Worm (Caenorhabditis elegans) whole organism, early embryonic: ENCODE data around the gene C25A11.2.
A peak's percentile ranks its signal among the peaks of the same experiment; 100 is the strongest.

Experiments
- B0310.2 ChIP-seq: sonication (generic microtip); optimal IDR thresholded peaks from 2 replicates; lab custom pipeline; 2016; ENCODE audit warnings: mild to moderate bottlenecking, missing genetic modification characterization, missing compliant biosample characterization
- F13C5.2 ChIP-seq: sonication (generic microtip); optimal IDR thresholded peaks from 2 replicates; lab custom pipeline; 2017; ENCODE audit warnings: mild to moderate bottlenecking, missing genetic modification characterization, inconsistent platforms, missing compliant biosample characterization
- aly-1 ChIP-seq: sonication (generic microtip); optimal IDR thresholded peaks from 2 replicates; lab custom pipeline; 2016; ENCODE audit warnings: missing genetic modification characterization, missing compliant biosample characterization
- ama-1 ChIP-seq: fragments of 150-350 bp; optimal IDR thresholded peaks from 2 replicates; lab custom pipeline; 2014
- ceh-13 ChIP-seq: fragments of 200-800 bp; sonication (Bioruptor generic); optimal IDR thresholded peaks from 2 replicates; lab custom pipeline; 2018; ENCODE audit warnings: mild to moderate bottlenecking, missing genetic modification characterization, missing compliant biosample characterization
- ceh-36 ChIP-seq: sonication (generic microtip); optimal IDR thresholded peaks from 2 replicates; lab custom pipeline; 2016; ENCODE audit warnings: missing genetic modification characterization, inconsistent platforms, missing compliant biosample characterization
- ets-7 ChIP-seq: sonication (generic microtip); optimal IDR thresholded peaks from 2 replicates; lab custom pipeline; 2016; ENCODE audit warnings: missing genotype, missing genetic modification characterization, missing compliant biosample characterization
- flt-1 ChIP-seq: fragments of 200-800 bp; sonication (Bioruptor generic); IDR thresholded peaks from 2 replicates; pipeline ENCODE4 v1.3.6; 2022; ENCODE audit warnings: missing genetic modification characterization, missing compliant biosample characterization
- hmbx-1 ChIP-seq: sonication (generic microtip); optimal IDR thresholded peaks from 2 replicates; lab custom pipeline; 2016; ENCODE audit warnings: mild to moderate bottlenecking, missing genetic modification characterization, missing compliant biosample characterization
- hmg-4 ChIP-seq: fragments of 200-800 bp; sonication (Bioruptor generic); optimal IDR thresholded peaks from 2 replicates; lab custom pipeline; 2018; ENCODE audit warnings: mild to moderate bottlenecking, missing genetic modification characterization, missing compliant biosample characterization
- hnd-1 ChIP-seq: sonication (generic microtip); optimal IDR thresholded peaks from 2 replicates; lab custom pipeline; 2016; ENCODE audit warnings: missing genetic modification characterization, missing compliant biosample characterization
- pes-1 ChIP-seq: fragments of 200-800 bp; sonication (Bioruptor generic); IDR thresholded peaks from 2 replicates; pipeline ENCODE4 v1.3.6; 2022; ENCODE audit warnings: missing genetic modification reagents, missing genetic modification characterization, missing compliant biosample characterization
- scrt-1 ChIP-seq: fragments of 200-800 bp; sonication (Bioruptor generic); IDR thresholded peaks from 2 replicates; pipeline ENCODE4 v1.3.6; 2022; ENCODE audit warnings: missing genetic modification characterization, missing compliant biosample characterization
- sea-1 ChIP-seq: fragments of 200-800 bp; sonication (Bioruptor generic); conservative IDR thresholded peaks from 2 replicates; pipeline ENCODE4 v1.3.6; 2022; ENCODE audit warnings: missing genetic modification characterization, missing compliant biosample characterization
- tbx-11 ChIP-seq: fragments of 200-800 bp; sonication (Bioruptor generic); IDR thresholded peaks from 2 replicates; pipeline ENCODE4 v1.3.6; 2022; ENCODE audit warnings: missing genetic modification characterization, missing compliant biosample characterization
- tbx-37 ChIP-seq: fragments of 200-800 bp; sonication (Bioruptor generic); conservative IDR thresholded peaks from 2 replicates; pipeline ENCODE4 v1.3.6; 2022; ENCODE audit warnings: missing genetic modification reagents, missing genetic modification characterization, missing compliant biosample characterization
- tra-4 ChIP-seq: sonication (generic microtip); optimal IDR thresholded peaks from 2 replicates; lab custom pipeline; 2017; ENCODE audit warnings: missing genetic modification characterization, missing compliant biosample characterization

The C25A11.2 gene

DNA sequence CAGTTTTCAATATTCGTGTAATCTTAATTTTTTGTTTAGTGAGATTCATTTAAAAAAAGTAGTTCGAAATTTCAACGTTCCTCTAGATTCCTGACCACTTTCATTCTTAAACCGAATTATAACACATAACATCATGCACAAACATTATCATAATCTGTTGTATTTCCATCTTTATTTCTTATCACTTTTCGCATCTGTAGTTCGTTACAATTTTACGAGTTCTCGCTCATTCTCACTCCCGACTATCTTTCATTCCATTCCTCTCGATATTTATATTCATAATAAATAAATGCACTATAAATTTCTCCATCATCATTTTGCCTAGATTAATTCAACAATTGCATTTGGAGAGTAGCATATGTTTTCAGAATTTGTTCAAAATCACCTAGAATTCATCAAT lies 32.7 kb upstream of the C25A11.2 start:
- TF ChIP-seq scrt-1 (GFP tag; lab: Robert Waterston, UW) (no peak), hmbx-1 (tag; lab: Kevin White, UChicago) (no peak), hnd-1 (tag; lab: Kevin White, UChicago) (no peak), sea-1 (no peak), hmg-4 (GFP tag; lab: Kevin White, UChicago) (no peak), tbx-11 (no peak), tbx-37 (GFP tag; lab: Robert Waterston, UW) (no peak), flt-1 (GFP tag; lab: Robert Waterston, UW) (no peak), F13C5.2 (tag; lab: Kevin White, UChicago) (no peak)

- TF ChIP-seq aly-1 (tag; lab: Kevin White, UChicago) (no peak), tbx-11 (no peak), scrt-1 (GFP tag; lab: Robert Waterston, UW) (no peak), tra-4 (no peak), ets-7 (tag; lab: Kevin White, UChicago) (no peak), hnd-1 (tag; lab: Kevin White, UChicago) (no peak), flt-1 (GFP tag; lab: Robert Waterston, UW) (no peak), B0310.2 (tag; lab: Kevin White, UChicago) (no peak), tbx-37 (GFP tag; lab: Robert Waterston, UW) (no peak), ceh-36 (no peak), hmbx-1 (tag; lab: Kevin White, UChicago) (no peak), F13C5.2 (tag; lab: Kevin White, UChicago) (no peak), ama-1 (lab: Kevin White, UChicago) (no peak), hmg-4 (GFP tag; lab: Kevin White, UChicago) (no peak), pes-1 (GFP tag; lab: Robert Waterston, UW) (no peak), sea-1 (no peak), ceh-13 (GFP tag; lab: Kevin White, UChicago) (no peak)
Observed at ce11 chrX:9082646-9083045, 31.2 kb upstream of the C25A11.2 start, which contains the start of gene ajm-1. ajm-1 (plus strand) TSS chrX:9082946.

ce11 chrX:9085864-9086263 lies 28.0 kb upstream of the C25A11.2 start:
- TF ChIP-seq pes-1 (GFP tag; lab: Robert Waterston, UW) = no peak
- no peak for TF ChIP-seq tbx-11
- TF ChIP-seq ets-7 (tag; lab: Kevin White, UChicago) = no peak
- TF ChIP-seq F13C5.2 (tag; lab: Kevin White, UChicago) = no peak
- TF ChIP-seq B0310.2 (tag; lab: Kevin White, UChicago) = no peak
- TF ChIP-seq tbx-37 (GFP tag; lab: Robert Waterston, UW) = no peak
- no peak for TF ChIP-seq aly-1 (tag; lab: Kevin White, UChicago)
- no peak for TF ChIP-seq ceh-36

DNA sequence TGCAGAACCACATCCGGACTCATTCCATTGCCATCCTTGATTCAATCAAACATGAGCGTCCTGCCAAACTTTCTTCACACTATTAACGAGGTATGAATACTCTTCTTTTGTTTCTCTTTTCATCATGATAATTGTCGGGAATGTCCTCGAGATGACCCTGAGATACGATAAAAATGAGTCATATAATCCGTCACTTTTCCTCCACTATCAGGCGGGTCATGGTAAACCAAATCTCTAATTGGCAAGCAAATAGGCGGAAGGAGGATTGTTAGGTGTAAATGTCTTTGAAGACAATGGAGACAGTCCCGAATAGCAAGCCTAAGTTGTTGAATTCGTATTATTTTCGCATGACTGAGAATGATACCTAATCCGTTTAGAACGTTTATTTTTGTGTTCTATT lies 25.2 kb upstream of the C25A11.2 start:
- no peak for TF ChIP-seq flt-1 (GFP tag; lab: Robert Waterston, UW)
- TF ChIP-seq hmg-4 (GFP tag; lab: Kevin White, UChicago) = no peak
- TF ChIP-seq tra-4 = no peak
- TF ChIP-seq pes-1 (GFP tag; lab: Robert Waterston, UW) = no peak
- no peak for TF ChIP-seq ceh-36
- no peak for TF ChIP-seq tbx-11
- TF ChIP-seq ets-7 (tag; lab: Kevin White, UChicago) = no peak
- TF ChIP-seq B0310.2 (tag; lab: Kevin White, UChicago) = no peak
- no peak for TF ChIP-seq tbx-37 (GFP tag; lab: Robert Waterston, UW)
- TF ChIP-seq scrt-1 (GFP tag; lab: Robert Waterston, UW) = no peak
- no peak for TF ChIP-seq hnd-1 (tag; lab: Kevin White, UChicago)

- TF ChIP-seq tbx-11 (no peak), hmg-4 (GFP tag; lab: Kevin White, UChicago) (peak; percentile 51), ceh-13 (GFP tag; lab: Kevin White, UChicago) (no peak), B0310.2 (tag; lab: Kevin White, UChicago) (no peak), sea-1 (0 out of 2 replicates have a peak, but pooled peaks have one; percentile 49)
Observed at ce11 chrX:9089536-9089935, 24.3 kb upstream of the C25A11.2 start.

DNA sequence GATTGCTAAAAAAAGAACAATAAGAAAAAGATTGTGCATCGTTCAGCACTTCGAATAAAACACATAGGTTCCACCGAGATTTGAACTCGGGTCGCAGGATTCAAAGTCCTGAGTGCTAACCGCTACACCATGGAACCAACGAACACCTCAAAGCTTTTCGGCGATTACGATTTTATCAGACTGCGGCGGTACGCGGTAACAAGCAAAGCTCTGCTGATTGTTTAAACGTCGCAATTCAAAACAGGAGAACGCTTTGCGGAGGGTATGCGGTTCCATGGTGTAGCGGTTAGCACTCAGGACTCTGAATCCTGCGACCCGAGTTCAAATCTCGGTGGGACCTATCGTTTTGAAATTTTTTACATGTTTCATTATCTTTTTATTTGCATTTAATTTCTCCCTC lies 23.3 kb upstream of the C25A11.2 start:
- peak; percentile 55 for TF ChIP-seq pes-1 (GFP tag; lab: Robert Waterston, UW)

DNA sequence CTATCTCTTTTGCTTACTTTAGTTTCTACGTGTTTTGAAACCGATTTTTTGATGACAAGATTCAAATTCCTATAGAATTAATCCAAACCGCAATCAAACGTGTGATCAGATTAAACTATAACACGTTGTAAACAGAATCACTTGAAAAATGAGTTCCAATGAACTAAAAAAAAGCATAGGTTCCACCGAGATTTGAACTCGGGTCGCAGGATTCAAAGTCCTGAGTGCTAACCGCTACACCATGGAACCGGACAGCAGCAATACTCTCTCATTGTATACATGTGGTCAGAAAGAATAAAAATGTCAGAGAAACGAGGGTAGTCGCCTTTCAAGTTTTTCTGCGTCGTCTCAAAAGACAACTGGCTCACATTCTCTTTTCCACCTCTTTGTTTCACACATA lies 22.5 kb upstream of the C25A11.2 start:
- no peak for TF ChIP-seq aly-1 (tag; lab: Kevin White, UChicago)
- peak; percentile 74 for TF ChIP-seq flt-1 (GFP tag; lab: Robert Waterston, UW)
- TF ChIP-seq ets-7 (tag; lab: Kevin White, UChicago) = peak; percentile 9
- TF ChIP-seq ama-1 (lab: Kevin White, UChicago) = no peak
- TF ChIP-seq F13C5.2 (tag; lab: Kevin White, UChicago) = peak; percentile 19
- peak; percentile 85 for TF ChIP-seq pes-1 (GFP tag; lab: Robert Waterston, UW)
- TF ChIP-seq tra-4 = no peak
- peak; percentile 64 for TF ChIP-seq scrt-1 (GFP tag; lab: Robert Waterston, UW)
- no peak for TF ChIP-seq B0310.2 (tag; lab: Kevin White, UChicago)
- peak; percentile 67; the same call in 1 of the 2 replicates for TF ChIP-seq sea-1
- peak; percentile 66 for TF ChIP-seq tbx-37 (GFP tag; lab: Robert Waterston, UW)
- TF ChIP-seq ceh-36 = peak; percentile 40
- 0 out of 2 replicates have a peak, but pooled peaks have one; percentile 7 for TF ChIP-seq tbx-11
- no peak for TF ChIP-seq ceh-13 (GFP tag; lab: Kevin White, UChicago)
- TF ChIP-seq hnd-1 (tag; lab: Kevin White, UChicago) = peak; percentile 44
- TF ChIP-seq hmbx-1 (tag; lab: Kevin White, UChicago) = no peak
- peak; percentile 40 for TF ChIP-seq hmg-4 (GFP tag; lab: Kevin White, UChicago)

DNA sequence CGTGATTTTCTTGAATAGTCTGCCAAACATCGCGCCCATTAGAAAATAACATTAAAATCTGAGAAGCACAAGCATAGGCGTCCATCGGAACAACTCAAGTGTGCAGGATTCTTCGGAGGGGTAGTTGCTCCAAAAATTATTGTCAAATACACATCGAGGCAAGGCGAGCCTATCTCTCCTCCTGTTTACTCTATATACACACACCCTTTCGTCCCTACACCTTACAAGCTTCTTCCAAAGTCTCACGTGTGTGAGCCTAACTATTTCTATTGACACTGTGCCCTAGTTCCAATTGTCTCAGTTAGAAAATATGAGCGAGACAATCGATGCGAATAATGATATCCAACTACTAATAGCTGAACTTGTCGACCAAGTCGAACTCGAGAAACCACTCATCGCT lies 22.0 kb upstream of the C25A11.2 start:
- TF ChIP-seq hmbx-1 (tag; lab: Kevin White, UChicago) (no peak), hmg-4 (GFP tag; lab: Kevin White, UChicago) (no peak), hnd-1 (tag; lab: Kevin White, UChicago) (no peak)
